Worm (Caenorhabditis elegans) whole organism, L4 larva: ENCODE data around the gene cyp-33D1.

Source experiments
- F37D6.2 ChIP-seq: sonication (generic microtip); optimal IDR thresholded peaks from 2 replicates; lab custom pipeline; 2016; ENCODE audit warnings: mild to moderate bottlenecking, missing genetic modification characterization, missing compliant biosample characterization
- daf-16 ChIP-seq, 3 experiments: sonication (generic microtip); optimal IDR thresholded peaks; 2 replicates each; lab custom pipeline; 2016 to 2017; ENCODE audit warnings: missing genetic modification characterization in 3 of 3, missing genetic modification reagents in 3 of 3, mild to moderate bottlenecking in 2 of 3, missing compliant biosample characterization in 2 of 3, missing biosample characterization in 1 of 3, moderate library complexity in 1 of 3
- unc-39 ChIP-seq: sonication (generic microtip); optimal IDR thresholded peaks from 2 replicates; lab custom pipeline; 2017; ENCODE audit warnings: missing biosample characterization, missing genetic modification characterization

- TF ChIP-seq daf-16 (GFP tag; optimal IDR thresholded peaks at IDR 0.05; lab: Kevin White, UChicago) (no peak), daf-16 (tag; optimal IDR thresholded peaks at IDR 0.05; lab: Kevin White, UChicago) (no peak), F37D6.2 (tag; lab: Kevin White, UChicago) (no peak), unc-39 (tag; lab: Kevin White, UChicago) (no peak)
These were observed 48.3 kb downstream of the cyp-33D1 start, which contains the start of gene fbxa-143 for ce11 chrV:16127401-16127800.
